Worm (Caenorhabditis elegans) whole organism, mixed stage, embryonic: Measurements from ENCODE around the gene F54E4.4.

Source experiments
- M03D4.4 ChIP-seq: sonication (generic microtip); optimal IDR thresholded peaks from 2 replicates; lab custom pipeline; 2017; ENCODE audit warnings: mild to moderate bottlenecking, missing genetic modification characterization, missing compliant biosample characterization
- bed-3 ChIP-seq: fragments of 200-800 bp; sonication (Bioruptor generic); optimal IDR thresholded peaks from 3 replicates; lab custom pipeline; 2018; ENCODE audit warnings: mild to moderate bottlenecking, missing genetic modification characterization, moderate library complexity, missing compliant biosample characterization
- blmp-1 ChIP-seq: fragments of 150-350 bp; optimal IDR thresholded peaks from 2 replicates; lab custom pipeline; 2014; ENCODE audit warnings: missing biosample characterization, missing genetic modification characterization
- ceh-39 ChIP-seq: fragments of 150-350 bp; optimal IDR thresholded peaks from 2 replicates; lab custom pipeline; 2014; ENCODE audit warnings: missing biosample characterization, missing genetic modification characterization
- ceh-43 ChIP-seq: fragments of 200-800 bp; sonication (Bioruptor generic); optimal IDR thresholded peaks from 2 replicates; lab custom pipeline; 2018; ENCODE audit warnings: mild to moderate bottlenecking, missing genetic modification characterization, moderate library complexity, missing compliant biosample characterization
- ces-1 ChIP-seq: fragments of 150-350 bp; optimal IDR thresholded peaks from 2 replicates; lab custom pipeline; 2014; ENCODE audit warnings: missing biosample characterization, missing genetic modification reagents, missing genetic modification characterization
- cnd-1 ChIP-seq: fragments of 200-800 bp; sonication (Bioruptor generic); optimal IDR thresholded peaks from 2 replicates; lab custom pipeline; 2018; ENCODE audit warnings: mild to moderate bottlenecking, missing genetic modification characterization, missing compliant biosample characterization
- drap-1 ChIP-seq: fragments of 200-800 bp; sonication (Bioruptor generic); optimal IDR thresholded peaks from 3 replicates; lab custom pipeline; 2018; ENCODE audit warnings: mild to moderate bottlenecking, missing genetic modification characterization, missing compliant biosample characterization
- elt-1 ChIP-seq: sonication (generic microtip); optimal IDR thresholded peaks from 2 replicates; lab custom pipeline; 2017; ENCODE audit warnings: missing genetic modification characterization, mild to moderate bottlenecking, missing compliant biosample characterization, antibody characterized with exemption, moderate library complexity, borderline replicate concordance; ENCODE audit not compliant: insufficient read depth
- elt-3 ChIP-seq: fragments of 150-350 bp; optimal IDR thresholded peaks from 2 replicates; lab custom pipeline; 2014; ENCODE audit warnings: missing biosample characterization, missing genetic modification characterization
- flh-1 ChIP-seq: fragments of 200-800 bp; sonication (Bioruptor generic); optimal IDR thresholded peaks from 2 replicates; lab custom pipeline; 2018; ENCODE audit warnings: mild to moderate bottlenecking, missing genetic modification characterization, moderate library complexity, missing compliant biosample characterization
- ham-2 ChIP-seq: fragments of 200-800 bp; sonication (Bioruptor generic); optimal IDR thresholded peaks from 2 replicates; lab custom pipeline; 2018; ENCODE audit warnings: mild to moderate bottlenecking, missing genetic modification characterization, missing compliant biosample characterization
- hlh-1 ChIP-seq: fragments of 150-350 bp; optimal IDR thresholded peaks from 2 replicates; lab custom pipeline; 2014; ENCODE audit warnings: missing biosample characterization, missing genetic modification reagents, missing genetic modification characterization
- lin-13 ChIP-seq: fragments of 150-350 bp; optimal IDR thresholded peaks from 2 replicates; lab custom pipeline; 2014; ENCODE audit warnings: missing biosample characterization, missing genetic modification characterization
- lin-32 ChIP-seq: fragments of 200-800 bp; sonication (Bioruptor generic); optimal IDR thresholded peaks from 2 replicates; lab custom pipeline; 2018; ENCODE audit warnings: mild to moderate bottlenecking, missing genetic modification characterization, missing compliant biosample characterization
- lsy-2 ChIP-seq: fragments of 150-350 bp; optimal IDR thresholded peaks from 2 replicates; lab custom pipeline; 2014; ENCODE audit warnings: missing biosample characterization, missing genetic modification characterization
- mab-5 ChIP-seq: fragments of 150-350 bp; optimal IDR thresholded peaks from 2 replicates; lab custom pipeline; 2014; ENCODE audit warnings: missing biosample characterization, missing genetic modification characterization
- mep-1 ChIP-seq: fragments of 150-350 bp; optimal IDR thresholded peaks from 2 replicates; lab custom pipeline; 2017; ENCODE audit warnings: missing biosample characterization, missing genetic modification reagents, missing genetic modification characterization, inconsistent platforms
- mls-2 ChIP-seq: sonication (generic microtip); optimal IDR thresholded peaks from 2 replicates; lab custom pipeline; 2016; ENCODE audit warnings: mild to moderate bottlenecking, missing genetic modification characterization, moderate library complexity, missing compliant biosample characterization
- nhr-12 ChIP-seq: fragments of 150-350 bp; optimal IDR thresholded peaks from 2 replicates; lab custom pipeline; 2014; ENCODE audit warnings: missing biosample characterization, missing genetic modification characterization
- nhr-2 ChIP-seq: fragments of 150-350 bp; optimal IDR thresholded peaks from 2 replicates; lab custom pipeline; 2014; ENCODE audit warnings: missing biosample characterization, missing genetic modification characterization
- nhr-237 ChIP-seq: fragments of 150-350 bp; optimal IDR thresholded peaks from 2 replicates; lab custom pipeline; 2014; ENCODE audit warnings: missing biosample characterization, missing genetic modification characterization
- nhr-28 ChIP-seq: fragments of 150-350 bp; optimal IDR thresholded peaks from 2 replicates; lab custom pipeline; 2014; ENCODE audit warnings: missing biosample characterization, missing genetic modification characterization
- pha-4 ChIP-seq: fragments of 150-350 bp; optimal IDR thresholded peaks from 2 replicates; lab custom pipeline; 2018; ENCODE audit warnings: missing biosample characterization, missing genetic modification reagents, missing genetic modification characterization
- sem-2 ChIP-seq: fragments of 200-800 bp; sonication (Bioruptor generic); optimal IDR thresholded peaks from 2 replicates; lab custom pipeline; 2018; ENCODE audit warnings: mild to moderate bottlenecking, missing genetic modification characterization, missing compliant biosample characterization
- snpc-4 ChIP-seq: fragments of 150-350 bp; optimal IDR thresholded peaks from 2 replicates; lab custom pipeline; 2014; ENCODE audit warnings: missing biosample characterization, missing genetic modification characterization
- sptf-1 ChIP-seq: sonication (generic microtip); optimal IDR thresholded peaks from 2 replicates; lab custom pipeline; 2017; ENCODE audit warnings: mild to moderate bottlenecking, missing genetic modification characterization, moderate library complexity, missing compliant biosample characterization
- tbx-8 ChIP-seq: fragments of 200-800 bp; sonication (Bioruptor generic); optimal IDR thresholded peaks from 2 replicates; lab custom pipeline; 2018; ENCODE audit warnings: mild to moderate bottlenecking, missing genetic modification characterization, moderate library complexity, missing compliant biosample characterization
- unc-120 ChIP-seq: sonication (generic microtip); optimal IDR thresholded peaks from 2 replicates; lab custom pipeline; 2017; ENCODE audit warnings: missing genetic modification characterization, missing compliant biosample characterization; ENCODE audit not compliant: poor library complexity, severe bottlenecking
- unc-39 ChIP-seq: fragments of 150-350 bp; optimal IDR thresholded peaks from 2 replicates; lab custom pipeline; 2014; ENCODE audit warnings: missing biosample characterization, missing genetic modification characterization
- unc-62 ChIP-seq: fragments of 150-350 bp; optimal IDR thresholded peaks from 2 replicates; lab custom pipeline; 2014; ENCODE audit warnings: missing biosample characterization, missing genetic modification reagents, missing genetic modification characterization
- zip-8 ChIP-seq: fragments of 150-350 bp; optimal IDR thresholded peaks from 2 replicates; lab custom pipeline; 2014; ENCODE audit warnings: missing biosample characterization, missing genetic modification characterization
- ztf-11 ChIP-seq: fragments of 150-350 bp; optimal IDR thresholded peaks from 2 replicates; lab custom pipeline; 2014; ENCODE audit warnings: missing biosample characterization, missing genetic modification characterization

The F54E4.4 gene

DNA sequence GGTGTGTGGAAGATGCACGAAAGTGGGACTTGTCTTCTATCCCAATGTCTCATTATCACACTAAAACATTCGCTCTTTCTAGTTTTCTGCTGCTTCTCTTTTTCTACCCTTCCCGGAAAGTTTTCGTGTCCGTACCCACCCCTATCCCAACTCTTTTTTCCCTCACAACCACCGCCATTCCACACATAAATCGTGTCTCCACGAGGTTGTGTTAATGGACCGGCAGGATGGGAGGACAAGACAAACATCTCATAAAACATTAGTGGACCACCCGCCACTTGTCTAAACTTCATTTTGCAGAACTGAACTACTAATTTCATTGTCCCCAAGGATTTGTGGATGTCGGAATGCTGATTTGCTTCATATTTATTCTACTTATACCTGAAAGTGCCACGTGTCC is 28.7 kb upstream of the F54E4.4 start, which contains the start of gene slt-1:
Gene slt-1 (plus strand): TSS at position 301 of the 400 bp plus-strand sequence.
- TF ChIP-seq elt-3 (tag; lab: Kevin White, UChicago) (no peak), unc-120 (tag; lab: Kevin White, UChicago) (peak; percentile 32)

- TF ChIP-seq nhr-12 (tag; lab: Kevin White, UChicago) (no peak), mep-1 (tag; lab: Kevin White, UChicago) (no peak), snpc-4 (tag; lab: Kevin White, UChicago) (no peak), ceh-39 (tag; lab: Kevin White, UChicago) (no peak), nhr-237 (tag; lab: Kevin White, UChicago) (no peak), lsy-2 (tag; lab: Kevin White, UChicago) (no peak), cnd-1 (tag; lab: Kevin White, UChicago) (no peak), lin-32 (no peak), elt-1 (tag; lab: Kevin White, UChicago) (no peak), sptf-1 (tag; lab: Kevin White, UChicago) (no peak), unc-39 (tag; lab: Kevin White, UChicago) (no peak), tbx-8 (GFP tag; lab: Kevin White, UChicago) (no peak), bed-3 (no peak), zip-8 (tag; lab: Kevin White, UChicago) (no peak), M03D4.4 (tag; lab: Kevin White, UChicago) (no peak), lin-13 (no peak), hlh-1 (tag; lab: Kevin White, UChicago) (no peak)
These were observed 26.0 kb upstream of the F54E4.4 start for ce11 chrX:14671300-14671699.

DNA sequence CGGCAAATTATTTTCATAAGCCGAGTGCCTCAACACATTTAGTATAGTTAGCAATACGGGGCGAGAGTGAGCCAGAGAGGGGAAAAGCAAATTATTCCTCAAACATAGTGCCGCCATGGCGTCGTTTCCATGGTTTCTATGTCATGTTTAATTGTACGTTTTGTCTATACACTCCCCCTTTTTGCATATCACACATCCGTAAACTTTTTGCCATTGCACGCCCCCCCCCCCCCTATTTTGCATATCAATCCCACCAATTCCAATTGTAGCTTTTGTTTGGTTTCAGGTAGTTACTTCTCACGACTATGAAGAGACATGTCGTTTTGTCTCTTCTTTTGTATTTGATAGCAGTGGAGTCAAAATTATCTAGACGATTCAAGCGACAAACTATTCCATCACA is 18.7 kb upstream of the F54E4.4 start, which contains the start of gene C26G2.2:
Gene C26G2.2 (plus strand): TSS at position 301 of the 400 bp plus-strand sequence.
- no peak for TF ChIP-seq unc-120 (tag; lab: Kevin White, UChicago)
- TF ChIP-seq blmp-1 (tag; lab: Kevin White, UChicago): no peak
- TF ChIP-seq lin-32: no peak
- TF ChIP-seq ces-1 (GFP tag; lab: Kevin White, UChicago): no peak
- TF ChIP-seq nhr-28 (tag; lab: Kevin White, UChicago): no peak
- no peak for TF ChIP-seq pha-4
- no peak for TF ChIP-seq mab-5 (tag; lab: Kevin White, UChicago)
- no peak for TF ChIP-seq bed-3

DNA sequence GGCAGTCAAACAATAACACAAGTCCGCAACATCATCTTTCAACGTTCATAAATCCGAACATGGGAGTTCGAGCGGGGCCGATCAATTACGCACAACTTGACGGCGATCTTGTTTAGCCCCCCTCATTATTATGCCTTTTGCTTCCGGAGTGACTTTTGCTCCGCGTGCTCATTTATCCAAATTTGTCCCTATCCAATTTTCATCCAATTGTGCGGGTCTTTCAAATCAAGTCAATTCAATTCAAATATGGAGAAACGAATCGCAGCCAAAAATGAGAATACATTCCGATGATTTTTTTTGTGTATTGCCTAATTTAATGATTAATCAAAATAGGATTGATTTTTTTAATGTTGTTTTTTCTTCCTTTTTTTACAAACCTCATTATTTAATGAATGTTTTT is 17.2 kb upstream of the F54E4.4 start:
- TF ChIP-seq elt-3 (tag; lab: Kevin White, UChicago) (no peak), ces-1 (GFP tag; lab: Kevin White, UChicago) (peak; percentile 89)
- TF ChIP-seq, all 35 proteins: peak for 1

ce11 chrX:14661918-14662317 is 16.6 kb upstream of the F54E4.4 start:
- TF ChIP-seq nhr-28 (tag; lab: Kevin White, UChicago): no peak
- TF ChIP-seq ztf-11 (tag; lab: Kevin White, UChicago): no peak
- TF ChIP-seq ham-2 (GFP tag; lab: Kevin White, UChicago): no peak
- TF ChIP-seq M03D4.4 (tag; lab: Kevin White, UChicago): no peak
- TF ChIP-seq unc-39 (tag; lab: Kevin White, UChicago): no peak
- no peak for TF ChIP-seq unc-120 (tag; lab: Kevin White, UChicago)
- no peak for TF ChIP-seq snpc-4 (tag; lab: Kevin White, UChicago)
- TF ChIP-seq drap-1 (GFP tag; lab: Kevin White, UChicago): no peak
- no peak for TF ChIP-seq ceh-39 (tag; lab: Kevin White, UChicago)

DNA sequence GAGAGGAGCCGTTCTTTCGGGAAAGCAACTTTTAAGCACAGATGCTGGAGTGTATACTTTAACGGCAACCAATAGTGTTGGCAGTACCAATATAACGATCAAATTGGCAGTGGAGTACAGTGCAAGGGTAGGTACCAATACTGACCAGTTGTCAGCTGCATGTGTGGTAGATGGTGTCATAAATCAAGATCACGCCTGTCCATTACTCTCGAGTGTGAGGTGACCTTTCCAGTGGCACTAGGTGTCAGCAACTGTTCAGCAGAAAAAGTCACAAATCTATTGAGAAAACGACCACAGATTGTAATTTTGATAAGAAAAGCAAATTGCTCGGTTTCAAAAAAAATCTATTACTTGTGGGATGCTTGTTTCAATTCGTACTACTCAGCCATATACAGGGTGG is 14.2 kb upstream of the F54E4.4 start:
- no peak for TF ChIP-seq flh-1
- TF ChIP-seq bed-3: no peak
- TF ChIP-seq mab-5 (tag; lab: Kevin White, UChicago): no peak
- no peak for TF ChIP-seq ceh-43
- no peak for TF ChIP-seq pha-4
- no peak for TF ChIP-seq drap-1 (GFP tag; lab: Kevin White, UChicago)
- no peak for TF ChIP-seq ceh-39 (tag; lab: Kevin White, UChicago)
- TF ChIP-seq mls-2: no peak
- TF ChIP-seq hlh-1 (tag; lab: Kevin White, UChicago): peak; percentile 89
- TF ChIP-seq cnd-1 (tag; lab: Kevin White, UChicago): no peak
- TF ChIP-seq nhr-12 (tag; lab: Kevin White, UChicago): no peak
- no peak for TF ChIP-seq ces-1 (GFP tag; lab: Kevin White, UChicago)
- TF ChIP-seq nhr-237 (tag; lab: Kevin White, UChicago): no peak
- TF ChIP-seq tbx-8 (GFP tag; lab: Kevin White, UChicago): no peak
- TF ChIP-seq sem-2 (GFP tag; lab: Kevin White, UChicago): no peak
- no peak for TF ChIP-seq zip-8 (tag; lab: Kevin White, UChicago)
- TF ChIP-seq nhr-2 (tag; lab: Kevin White, UChicago): peak; percentile 16
- no peak for TF ChIP-seq blmp-1 (tag; lab: Kevin White, UChicago)
- no peak for TF ChIP-seq ztf-11 (tag; lab: Kevin White, UChicago)
- TF ChIP-seq unc-62 (GFP tag; lab: Kevin White, UChicago): peak; percentile 76
- TF ChIP-seq lsy-2 (tag; lab: Kevin White, UChicago): no peak
